Fruit fly (Drosophila melanogaster) whole organism, pupa: ENCODE results near the gene NijA.

Source experiments
- CG10348 ChIP-seq: fragments of 200-800 bp; sonication (Bioruptor generic); IDR thresholded peaks from 2 replicates; pipeline ENCODE4 v1.3.6; 2022; ENCODE audit warnings: missing biosample characterization, missing genetic modification characterization
- CG12605 ChIP-seq: fragments of 200-800 bp; sonication (Bioruptor generic); IDR thresholded peaks from 2 replicates; pipeline ENCODE4 v1.3.6; 2022; ENCODE audit warnings: missing biosample characterization, missing genetic modification characterization
- CG13204 ChIP-seq: fragments of 200-800 bp; sonication (Bioruptor generic); optimal IDR thresholded peaks from 2 replicates; lab custom pipeline; 2018; ENCODE audit warnings: missing biosample characterization, mild to moderate bottlenecking, missing genetic modification characterization, moderate library complexity
- CG14655 ChIP-seq: fragments of 200-800 bp; sonication (Bioruptor generic); optimal IDR thresholded peaks from 3 replicates; lab custom pipeline; 2017; ENCODE audit warnings: mild to moderate bottlenecking, missing biosample characterization, missing genetic modification reagents, missing genetic modification characterization
- CG15710 ChIP-seq: fragments of 200-800 bp; sonication (Bioruptor generic); optimal IDR thresholded peaks from 2 replicates; lab custom pipeline; 2018; ENCODE audit warnings: missing biosample characterization, mild to moderate bottlenecking, missing genetic modification characterization, moderate library complexity
- CG17806 ChIP-seq: fragments of 200-800 bp; sonication (Bioruptor generic); optimal IDR thresholded peaks from 2 replicates; lab custom pipeline; 2018; ENCODE audit warnings: missing biosample characterization, mild to moderate bottlenecking, missing genetic modification characterization, moderate library complexity
- CG32121 ChIP-seq: fragments of 200-800 bp; sonication (Bioruptor generic); IDR thresholded peaks from 2 replicates; pipeline ENCODE4 v1.3.6; 2022; ENCODE audit warnings: missing biosample characterization, missing genetic modification characterization
- CG34367 ChIP-seq: fragments of 200-800 bp; sonication (Bioruptor generic); optimal IDR thresholded peaks from 2 replicates; lab custom pipeline; 2018; ENCODE audit warnings: missing biosample characterization, mild to moderate bottlenecking, missing genetic modification characterization
- CG4496 ChIP-seq: fragments of 200-800 bp; sonication (Bioruptor generic); IDR thresholded peaks from 3 replicates; pipeline ENCODE4 v1.3.6; 2022; ENCODE audit warnings: missing biosample characterization, missing genetic modification characterization
- CG8159 ChIP-seq: fragments of 200-800 bp; sonication (Bioruptor generic); optimal IDR thresholded peaks from 3 replicates; lab custom pipeline; 2018; ENCODE audit warnings: missing biosample characterization, mild to moderate bottlenecking, missing genetic modification characterization, moderate library complexity
- CG8301 ChIP-seq: fragments of 200-800 bp; sonication (Bioruptor generic); optimal IDR thresholded peaks from 2 replicates; lab custom pipeline; 2018; ENCODE audit warnings: missing biosample characterization, mild to moderate bottlenecking, missing genetic modification characterization
- CG9948 ChIP-seq: fragments of 200-800 bp; sonication (Bioruptor generic); optimal IDR thresholded peaks from 2 replicates; lab custom pipeline; 2018; ENCODE audit warnings: missing biosample characterization, mild to moderate bottlenecking, missing genetic modification characterization, moderate library complexity
- D1 ChIP-seq: fragments of 200-800 bp; sonication (Bioruptor generic); optimal IDR thresholded peaks from 2 replicates; lab custom pipeline; 2018; ENCODE audit warnings: missing biosample characterization, mild to moderate bottlenecking, missing genetic modification characterization, moderate library complexity
- EcR ChIP-seq: fragments of 200-800 bp; sonication (Bioruptor generic); optimal IDR thresholded peaks from 3 replicates; lab custom pipeline; 2019; ENCODE audit warnings: missing biosample characterization, missing genetic modification characterization, mild to moderate bottlenecking, moderate library complexity, missing genetic modification reagents
- Ets98B ChIP-seq: fragments of 200-800 bp; sonication (Bioruptor generic); IDR thresholded peaks from 2 replicates; pipeline ENCODE4 v1.3.6; 2022; ENCODE audit warnings: missing biosample characterization, missing genetic modification characterization
- Pif1A ChIP-seq: fragments of 200-800 bp; sonication (Bioruptor generic); optimal IDR thresholded peaks from 3 replicates; lab custom pipeline; 2016; ENCODE audit warnings: missing biosample characterization, missing genetic modification characterization
- Pif1B ChIP-seq: fragments of 200-800 bp; sonication (Bioruptor generic); optimal IDR thresholded peaks from 3 replicates; lab custom pipeline; 2016; ENCODE audit warnings: missing biosample characterization, missing genetic modification characterization
- Snoo ChIP-seq: fragments of 200-800 bp; sonication (Bioruptor generic); optimal IDR thresholded peaks from 3 replicates; lab custom pipeline; 2017; ENCODE audit warnings: missing biosample characterization, mild to moderate bottlenecking, missing genetic modification characterization, inconsistent platforms
- fd96Ca ChIP-seq: fragments of 200-800 bp; sonication (Bioruptor generic); IDR thresholded peaks from 3 replicates; pipeline ENCODE4 v1.3.6; 2022; ENCODE audit warnings: missing biosample characterization, missing genetic modification characterization
- gl ChIP-seq: fragments of 200-800 bp; sonication (Bioruptor generic); optimal IDR thresholded peaks from 2 replicates; lab custom pipeline; 2018; ENCODE audit warnings: missing biosample characterization, mild to moderate bottlenecking, missing genetic modification characterization
- rn ChIP-seq: fragments of 200-800 bp; sonication (Bioruptor generic); IDR thresholded peaks from 2 replicates; pipeline ENCODE4 v1.3.6; 2022; ENCODE audit warnings: missing biosample characterization, missing genetic modification characterization

Gene NijA

dm6 chr3L:10664511-10665062 is 32.1 kb downstream of the NijA start, which contains the start of gene simj:
simj (plus strand) TSS chr3L:10664739.
- TF ChIP-seq fd96Ca (GFP tag; lab: Robert Waterston, UW) = peak; percentile 76
- peak; percentile 34 for TF ChIP-seq CG8301 (tag; lab: Kevin White, UChicago)
- TF ChIP-seq CG8159 (tag; lab: Kevin White, UChicago) = peak; percentile 40
- TF ChIP-seq EcR = peak; percentile 22
- TF ChIP-seq CG13204 (GFP tag; lab: Kevin White, UChicago) = peak; percentile 69
- 0 out of 2 replicates have a peak, but pooled peaks have one; percentile 35 for TF ChIP-seq rn (GFP tag; lab: Robert Waterston, UW)
- peak; percentile 6 for TF ChIP-seq CG9948
- peak; percentile 41 for TF ChIP-seq gl (tag; lab: Kevin White, UChicago)
- no peak for TF ChIP-seq CG10348 (GFP tag; lab: Robert Waterston, UW)
- peak; percentile 16 for TF ChIP-seq CG14655
- TF ChIP-seq Pif1A (GFP tag; lab: Kevin White, UChicago) = peak; percentile 49
- TF ChIP-seq CG17806 (tag; lab: Kevin White, UChicago) = no peak
- TF ChIP-seq Pif1B (GFP tag; lab: Kevin White, UChicago) = peak; percentile 34
- TF ChIP-seq CG4496 (GFP tag; lab: Robert Waterston, UW) = peak; percentile 72
- TF ChIP-seq Ets98B (GFP tag; lab: Robert Waterston, UW) = peak; percentile 69
- peak; percentile 62; the same call in 1 of the 2 replicates for TF ChIP-seq CG12605 (GFP tag; lab: Robert Waterston, UW)
- peak; percentile 52 for TF ChIP-seq CG15710 (tag; lab: Kevin White, UChicago)
- peak; percentile 35 for TF ChIP-seq CG34367
- peak; percentile 71 for TF ChIP-seq CG32121
- peak; percentile 52 for TF ChIP-seq Snoo (tag; lab: Kevin White, UChicago)
- TF ChIP-seq D1 = no peak

- TF ChIP-seq EcR (peak; percentile 22), Pif1B (GFP tag; lab: Kevin White, UChicago) (no peak)
Measured at dm6 chr3L:10663190-10663763, 33.4 kb downstream of the NijA start, which contains the start of gene Adi1. Adi1 (plus strand) TSS chr3L:10663376.

- TF ChIP-seq CG15710 (tag; lab: Kevin White, UChicago) (peak; percentile 36), CG10348 (GFP tag; lab: Robert Waterston, UW) (no peak), Snoo (tag; lab: Kevin White, UChicago) (no peak), Ets98B (GFP tag; lab: Robert Waterston, UW) (peak; percentile 23; the same call in 1 of the 2 replicates), fd96Ca (GFP tag; lab: Robert Waterston, UW) (peak; percentile 13; the same call in 1 of the 3 replicates), CG17806 (tag; lab: Kevin White, UChicago) (no peak), CG4496 (GFP tag; lab: Robert Waterston, UW) (peak; percentile 31; the same call in 2 of the 3 replicates), CG12605 (GFP tag; lab: Robert Waterston, UW) (no peak), gl (tag; lab: Kevin White, UChicago) (no peak), CG8301 (tag; lab: Kevin White, UChicago) (peak; percentile 9), CG14655 (no peak), CG8159 (tag; lab: Kevin White, UChicago) (no peak), D1 (peak; percentile 62), Pif1B (GFP tag; lab: Kevin White, UChicago) (peak; percentile 19), CG34367 (no peak), CG32121 (peak; percentile 49; the same call in 1 of the 2 replicates), EcR (peak; percentile 45), Pif1A (GFP tag; lab: Kevin White, UChicago) (peak; percentile 42), rn (GFP tag; lab: Robert Waterston, UW) (no peak), CG13204 (GFP tag; lab: Kevin White, UChicago) (no peak), CG9948 (no peak)
- TF ChIP-seq, all 21 proteins: peak for 10
Measured at dm6 chr3L:10660744-10661589, 35.7 kb downstream of the NijA start, which contains the start of the genes CG32066 and CG8003. CG32066 (minus strand) TSS chr3L:10661013. CG8003 (plus strand) TSS chr3L:10661475.

dm6 chr3L:10659993-10660743 is 36.5 kb downstream of the NijA start:
- TF ChIP-seq CG8159 (tag; lab: Kevin White, UChicago) (peak; percentile 10), CG34367 (peak; percentile 12), CG10348 (GFP tag; lab: Robert Waterston, UW) (no peak), fd96Ca (GFP tag; lab: Robert Waterston, UW) (no peak), CG13204 (GFP tag; lab: Kevin White, UChicago) (no peak), CG4496 (GFP tag; lab: Robert Waterston, UW) (no peak), Snoo (tag; lab: Kevin White, UChicago) (no peak), CG9948 (no peak), rn (GFP tag; lab: Robert Waterston, UW) (no peak), CG8301 (tag; lab: Kevin White, UChicago) (no peak), CG32121 (no peak), CG12605 (GFP tag; lab: Robert Waterston, UW) (no peak), Ets98B (GFP tag; lab: Robert Waterston, UW) (no peak), EcR (no peak), CG15710 (tag; lab: Kevin White, UChicago) (no peak)
